Worm (Caenorhabditis elegans): Measurements from ENCODE around the gene lbp-3.

ce11 chrX:3306594-3307296, 49.6 kb downstream of the lbp-3 start:
- TF ChIP-seq Y95B8A.8 (GFP tag; IDR thresholded peaks at IDR 0.05) = no peak
- no peak for TF ChIP-seq cebp-2 (GFP tag; IDR thresholded peaks at IDR 0.05)
- TF ChIP-seq tlf-1 (GFP tag; optimal IDR thresholded peaks at IDR 0.05) = no peak
- no peak for TF ChIP-seq F55B11.4 (tag; optimal IDR thresholded peaks at IDR 0.05; ENCODE audit: borderline replicate concordance, insufficient read depth)

All from whole organism, young adult.